Fruit fly (Drosophila melanogaster): ENCODE results near the gene CG13996.
A peak's percentile ranks its signal among the peaks of the same experiment; 100 is the strongest.

The CG13996 gene

dm6 chr2L:5974122-5974521 is 46.5 kb upstream of the CG13996 start:
- peak; percentile 20 for TF ChIP-seq brk (GFP tag; optimal IDR thresholded peaks at IDR 0.05)
- TF ChIP-seq OdsH (GFP tag; optimal IDR thresholded peaks at IDR 0.05), result peak; percentile 23
- no peak for TF ChIP-seq dsf (GFP tag; optimal IDR thresholded peaks at IDR 0.05; ENCODE audit: borderline replicate concordance)
- TF ChIP-seq Rel (GFP tag; optimal IDR thresholded peaks at IDR 0.05), result no peak
- TF ChIP-seq Rel (tag; optimal IDR thresholded peaks at IDR 0.05), result peak; percentile 80

- TF ChIP-seq Hnf4 (GFP tag; optimal IDR thresholded peaks at IDR 0.05) (peak; percentile 4), dmrt93B (GFP tag; optimal IDR thresholded peaks at IDR 0.05) (no peak), dsf (GFP tag; optimal IDR thresholded peaks at IDR 0.05; ENCODE audit: borderline replicate concordance) (no peak), br (GFP tag; optimal IDR thresholded peaks at IDR 0.05) (peak; percentile 42), h (GFP tag; optimal IDR thresholded peaks at IDR 0.05) (peak; percentile 52), tai (GFP tag; optimal IDR thresholded peaks at IDR 0.05) (no peak), Hr83 (GFP tag; optimal IDR thresholded peaks at IDR 0.05; ENCODE audit: poor library complexity, severe bottlenecking) (peak; percentile 76), rgr (GFP tag; optimal IDR thresholded peaks at IDR 0.05) (peak; percentile 20), Hr78 (GFP tag; optimal IDR thresholded peaks at IDR 0.05) (no peak), CrebA (GFP tag; optimal IDR thresholded peaks at IDR 0.05; ENCODE audit: borderline replicate concordance) (no peak), foxo (GFP tag; optimal IDR thresholded peaks at IDR 0.05) (peak in 1 of 2 experiments; percentile 3), Sp1 (GFP tag; optimal IDR thresholded peaks at IDR 0.05) (no peak), Abd-B (GFP tag; optimal IDR thresholded peaks at IDR 0.05) (no peak), OdsH (GFP tag; optimal IDR thresholded peaks at IDR 0.05) (peak; percentile 54), N (GFP tag; optimal IDR thresholded peaks at IDR 0.05) (no peak), pan (optimal IDR thresholded peaks at IDR 0.05) (no peak), CG32264 (GFP tag; optimal IDR thresholded peaks at IDR 0.05) (no peak), dl (GFP tag; optimal IDR thresholded peaks at IDR 0.05; ENCODE audit: insufficient read depth in 1 of 2, partially characterized antibody in 2 of 2) (no peak), Vsx2 (GFP tag; optimal IDR thresholded peaks at IDR 0.05; ENCODE audit: partially characterized antibody) (no peak)
These were observed 45.6 kb upstream of the CG13996 start for dm6 chr2L:5975025-5975539.

- TF ChIP-seq psq (GFP tag; optimal IDR thresholded peaks at IDR 0.05) (peak; percentile 4), GATAd (GFP tag; optimal IDR thresholded peaks at IDR 0.05) (no peak)
These were observed 45.0 kb upstream of the CG13996 start for dm6 chr2L:5975601-5976000.

dm6 chr2L:5977070-5977728 is 43.4 kb upstream of the CG13996 start:
- TF ChIP-seq lola (GFP tag; optimal IDR thresholded peaks at IDR 0.05), result no peak
- peak; percentile 36 for TF ChIP-seq HLH106 (tag; optimal IDR thresholded peaks at IDR 0.05)
- no peak for TF ChIP-seq CG32264 (GFP tag; optimal IDR thresholded peaks at IDR 0.05)
- TF ChIP-seq rgr (GFP tag; optimal IDR thresholded peaks at IDR 0.05), result peak; percentile 39
- no peak for TF ChIP-seq tai (GFP tag; optimal IDR thresholded peaks at IDR 0.05)
- TF ChIP-seq Rel (GFP tag; optimal IDR thresholded peaks at IDR 0.05), result no peak
- peak; percentile 35 for TF ChIP-seq Rel (tag; optimal IDR thresholded peaks at IDR 0.05)
- TF ChIP-seq Hr78 (GFP tag; optimal IDR thresholded peaks at IDR 0.05), result no peak
- TF ChIP-seq h (GFP tag; optimal IDR thresholded peaks at IDR 0.05), result peak; percentile 61
- peak in 1 of 2 experiments; percentile 37 for TF ChIP-seq foxo (GFP tag; optimal IDR thresholded peaks at IDR 0.05)
- peak; percentile 61 for TF ChIP-seq psq (GFP tag; optimal IDR thresholded peaks at IDR 0.05)
- TF ChIP-seq Dif (GFP tag; optimal IDR thresholded peaks at IDR 0.05; ENCODE audit: partially characterized antibody), result peak; percentile 54
- TF ChIP-seq GATAd (GFP tag; optimal IDR thresholded peaks at IDR 0.05), result no peak
- TF ChIP-seq woc (GFP tag; optimal IDR thresholded peaks at IDR 0.05), result no peak
- TF ChIP-seq dl (GFP tag; optimal IDR thresholded peaks at IDR 0.05; ENCODE audit: insufficient read depth in 1 of 2, partially characterized antibody in 2 of 2), result peak; percentile 17 to 27
- no peak for TF ChIP-seq Myc (optimal IDR thresholded peaks at IDR 0.05)
- peak; percentile 50 for TF ChIP-seq fru (GFP tag; optimal IDR thresholded peaks at IDR 0.05)
- TF ChIP-seq dmrt93B (GFP tag; optimal IDR thresholded peaks at IDR 0.05), result no peak
- TF ChIP-seq N (GFP tag; optimal IDR thresholded peaks at IDR 0.05), result no peak
- no peak for TF ChIP-seq pan (optimal IDR thresholded peaks at IDR 0.05)
- TF ChIP-seq Vsx2 (GFP tag; optimal IDR thresholded peaks at IDR 0.05; ENCODE audit: partially characterized antibody), result no peak
- no peak for TF ChIP-seq jim (GFP tag; optimal IDR thresholded peaks at IDR 0.05)
- TF ChIP-seq sv (GFP tag; optimal IDR thresholded peaks at IDR 0.05), result no peak
- no peak for TF ChIP-seq usp (GFP tag; optimal IDR thresholded peaks at IDR 0.05)
- no peak for TF ChIP-seq ey (GFP tag; optimal IDR thresholded peaks at IDR 0.05)
- no peak for TF ChIP-seq Jra (GFP tag; optimal IDR thresholded peaks at IDR 0.05)
- no peak for TF ChIP-seq Mio (GFP tag; optimal IDR thresholded peaks at IDR 0.05)
- TF ChIP-seq CG9705 (GFP tag; optimal IDR thresholded peaks at IDR 0.05), result peak; percentile 27
- TF ChIP-seq CrebA (GFP tag; optimal IDR thresholded peaks at IDR 0.05; ENCODE audit: borderline replicate concordance), result no peak
- TF ChIP-seq Hr83 (GFP tag; optimal IDR thresholded peaks at IDR 0.05; ENCODE audit: poor library complexity, severe bottlenecking), result no peak
- TF ChIP-seq dsf (GFP tag; optimal IDR thresholded peaks at IDR 0.05; ENCODE audit: borderline replicate concordance), result no peak
- no peak for TF ChIP-seq Hnf4 (GFP tag; optimal IDR thresholded peaks at IDR 0.05)
- TF ChIP-seq brk (GFP tag; optimal IDR thresholded peaks at IDR 0.05), result no peak
- no peak for TF ChIP-seq Dfd (GFP tag; optimal IDR thresholded peaks at IDR 0.05)
- TF ChIP-seq br (GFP tag; optimal IDR thresholded peaks at IDR 0.05), result peak; percentile 3
- TF ChIP-seq OdsH (GFP tag; optimal IDR thresholded peaks at IDR 0.05), result no peak
- peak; percentile 60 for TF ChIP-seq Sp1 (GFP tag; optimal IDR thresholded peaks at IDR 0.05)
- TF ChIP-seq Abd-B (GFP tag; optimal IDR thresholded peaks at IDR 0.05), result no peak
- TF ChIP-seq sage (GFP tag; optimal IDR thresholded peaks at IDR 0.05), result no peak
